Fruit fly (Drosophila melanogaster) whole organism, prepupa: ENCODE data around the gene CG4238.

Experiments
- Sox15 ChIP-seq: fragments of 200-800 bp; sonication (Bioruptor generic); optimal IDR thresholded peaks from 3 replicates; lab custom pipeline; 2016; ENCODE audit warnings: missing biosample characterization, missing genetic modification characterization
- achi ChIP-seq: fragments of 200-800 bp; sonication (Bioruptor generic); optimal IDR thresholded peaks from 3 replicates; lab custom pipeline; 2016; ENCODE audit warnings: missing biosample characterization, missing genetic modification characterization

- TF ChIP-seq achi = no peak
- TF ChIP-seq Sox15 (GFP tag; lab: Kevin White, UChicago) = no peak
These were observed 13.2 kb downstream of the CG4238 start for dm6 chr2L:2022823-2023222.
